Fruit fly (Drosophila melanogaster) whole organism, embryonic: Measurements from ENCODE around the gene CG1246.

ENCODE experiments used
- Blimp-1 ChIP-seq: fragments of 200-800 bp; sonication (Bioruptor generic); optimal IDR thresholded peaks from 3 replicates; lab custom pipeline; 2018; ENCODE audit warnings: missing biosample characterization, missing genetic modification characterization, mild to moderate bottlenecking, moderate library complexity, missing genetic modification reagents
- CG10209 ChIP-seq: fragments of 200-800 bp; sonication (Bioruptor generic); optimal IDR thresholded peaks from 3 replicates; lab custom pipeline; 2017; ENCODE audit warnings: missing biosample characterization, mild to moderate bottlenecking, missing genetic modification characterization, missing genetic modification reagents
- CG1233 ChIP-seq: fragments of 200-800 bp; sonication (Bioruptor generic); optimal IDR thresholded peaks from 4 replicates; lab custom pipeline; 2018; ENCODE audit warnings: missing biosample characterization, mild to moderate bottlenecking, missing genetic modification characterization
- CG13424 ChIP-seq: fragments of 200-800 bp; sonication (Bioruptor generic); optimal IDR thresholded peaks from 2 replicates; lab custom pipeline; 2019; ENCODE audit warnings: missing biosample characterization, mild to moderate bottlenecking, missing genetic modification characterization, moderate library complexity
- CG14965 ChIP-seq: fragments of 200-800 bp; sonication (Bioruptor generic); optimal IDR thresholded peaks from 2 replicates; lab custom pipeline; 2016; ENCODE audit warnings: missing biosample characterization, missing genetic modification characterization, borderline replicate concordance
- CG15696 ChIP-seq: fragments of 200-800 bp; sonication (Bioruptor generic); optimal IDR thresholded peaks from 2 replicates; lab custom pipeline; 2019; ENCODE audit warnings: missing biosample characterization, mild to moderate bottlenecking, missing genetic modification characterization, moderate library complexity
- CG18011 ChIP-seq: fragments of 200-800 bp; sonication (Bioruptor generic); optimal IDR thresholded peaks from 2 replicates; lab custom pipeline; 2017; ENCODE audit warnings: missing biosample characterization, missing genetic modification characterization, mild to moderate bottlenecking, moderate library complexity, missing genotype
- CG18476 ChIP-seq: fragments of 200-800 bp; sonication (Bioruptor generic); optimal IDR thresholded peaks from 2 replicates; lab custom pipeline; 2016; ENCODE audit warnings: missing biosample characterization, mild to moderate bottlenecking, missing genetic modification characterization
- CG2875 ChIP-seq: fragments of 200-800 bp; sonication (Bioruptor generic); optimal IDR thresholded peaks from 2 replicates; lab custom pipeline; 2017; ENCODE audit warnings: missing biosample characterization, mild to moderate bottlenecking, missing genetic modification characterization, missing genetic modification reagents
- CG30020 ChIP-seq: fragments of 200-800 bp; optimal IDR thresholded peaks from 2 replicates; lab custom pipeline; 2019; ENCODE audit warnings: missing biosample characterization, mild to moderate bottlenecking, missing genetic modification characterization, moderate library complexity
- CG31224 ChIP-seq: fragments of 200-800 bp; sonication (Bioruptor generic); IDR thresholded peaks from 2 replicates; pipeline ENCODE4 v1.3.6; 2022; ENCODE audit warnings: missing biosample characterization, missing genetic modification characterization
- CG31365 ChIP-seq: fragments of 200-800 bp; sonication (Bioruptor generic); optimal IDR thresholded peaks from 2 replicates; lab custom pipeline; 2018; ENCODE audit warnings: missing biosample characterization, mild to moderate bottlenecking, missing genetic modification characterization
- CG4617 ChIP-seq: fragments of 200-800 bp; sonication (Bioruptor generic); optimal IDR thresholded peaks from 3 replicates; lab custom pipeline; 2016; ENCODE audit warnings: missing biosample characterization, missing genetic modification characterization, borderline replicate concordance
- CG6175 ChIP-seq: fragments of 200-800 bp; sonication (Bioruptor generic); IDR thresholded peaks from 3 replicates; pipeline ENCODE4 v1.3.6; 2022; ENCODE audit warnings: missing biosample characterization, missing genetic modification characterization
- CG6813 ChIP-seq: fragments of 200-800 bp; sonication (Bioruptor generic); optimal IDR thresholded peaks from 2 replicates; lab custom pipeline; 2017; ENCODE audit warnings: missing biosample characterization, missing genetic modification characterization, mild to moderate bottlenecking, moderate library complexity, missing genetic modification reagents
- CG6854 ChIP-seq: fragments of 200-800 bp; sonication (Bioruptor generic); optimal IDR thresholded peaks from 3 replicates; lab custom pipeline; 2017; ENCODE audit warnings: missing biosample characterization, mild to moderate bottlenecking, missing genetic modification characterization
- CG7372 ChIP-seq: fragments of 200-800 bp; sonication (Bioruptor generic); IDR thresholded peaks from 2 replicates; pipeline ENCODE4 v1.3.6; 2022; ENCODE audit warnings: missing biosample characterization, missing genetic modification characterization
- CG9215 ChIP-seq: fragments of 200-800 bp; sonication (Bioruptor generic); IDR thresholded peaks from 2 replicates; pipeline ENCODE4 v1.3.6; 2022; ENCODE audit warnings: missing biosample characterization, missing genetic modification characterization
- Dfd ChIP-seq, 2 experiments: fragments of >200 bp; optimal IDR thresholded peaks; 2 replicates each; lab custom pipeline; 2017; ENCODE audit warnings: missing biosample characterization in 2 of 2, missing genetic modification characterization in 2 of 2
- Doc2 ChIP-seq: fragments of 200-800 bp; sonication (Bioruptor generic); IDR thresholded peaks from 2 replicates; pipeline ENCODE4 v1.3.6; 2022; ENCODE audit warnings: missing biosample characterization, missing genetic modification characterization
- Dp ChIP-seq: fragments of 200-800 bp; sonication (Bioruptor generic); optimal IDR thresholded peaks from 2 replicates; lab custom pipeline; 2018; ENCODE audit warnings: missing biosample characterization, mild to moderate bottlenecking, missing genetic modification characterization, moderate library complexity
- Ets65A ChIP-seq: fragments of 200-800 bp; sonication (Bioruptor generic); peaks from one replicate; lab custom pipeline; 2016; ENCODE audit warnings: missing biosample characterization, missing genetic modification characterization
- Fer2 ChIP-seq: fragments of 200-800 bp; sonication (Bioruptor generic); optimal IDR thresholded peaks from 2 replicates; lab custom pipeline; 2018; ENCODE audit warnings: missing biosample characterization, mild to moderate bottlenecking, missing genetic modification characterization, moderate library complexity
- Hr51 ChIP-seq, 2 experiments: fragments of 200-800 bp; sonication (Bioruptor generic); optimal IDR thresholded peaks; 2 replicates in 1 of 2; 3 replicates in 1 of 2; lab custom pipeline; 2016 to 2018; ENCODE audit warnings: missing biosample characterization in 2 of 2, missing genetic modification characterization in 2 of 2, mild to moderate bottlenecking in 1 of 2, moderate library complexity in 1 of 2
- NC2β ChIP-seq: fragments of 200-800 bp; sonication (Bioruptor generic); optimal IDR thresholded peaks from 2 replicates; lab custom pipeline; 2016; ENCODE audit warnings: missing biosample characterization, missing genetic modification characterization
- Scr ChIP-seq: fragments of 200-800 bp; sonication (Bioruptor generic); IDR thresholded peaks from 2 replicates; pipeline ENCODE4 v1.3.6; 2022; ENCODE audit warnings: missing biosample characterization, missing genetic modification characterization; ENCODE audit not compliant: partially characterized antibody
- Sox102F ChIP-seq: fragments of 200-800 bp; sonication (Bioruptor generic); optimal IDR thresholded peaks from 2 replicates; lab custom pipeline; 2018; ENCODE audit warnings: missing biosample characterization, mild to moderate bottlenecking, missing genetic modification characterization, moderate library complexity
- Vsx1 ChIP-seq: fragments of 200-800 bp; sonication (Bioruptor generic); optimal IDR thresholded peaks from 2 replicates; lab custom pipeline; 2017; ENCODE audit warnings: missing biosample characterization, mild to moderate bottlenecking, missing genetic modification characterization, missing genetic modification reagents
- ac ChIP-seq: fragments of 200-800 bp; sonication (Bioruptor generic); optimal IDR thresholded peaks from 3 replicates; lab custom pipeline; 2017; ENCODE audit warnings: missing biosample characterization, mild to moderate bottlenecking, missing genetic modification characterization
- aop ChIP-seq: fragments of 200-800 bp; sonication (Bioruptor generic); IDR thresholded peaks from 2 replicates; pipeline ENCODE4 v1.3.6; 2022; ENCODE audit warnings: missing biosample characterization, missing genetic modification characterization
- corto ChIP-seq: fragments of 200-800 bp; sonication (Bioruptor generic); optimal IDR thresholded peaks from 2 replicates; lab custom pipeline; 2016; ENCODE audit warnings: missing biosample characterization, mild to moderate bottlenecking, missing genetic modification characterization, moderate library complexity
- dysf ChIP-seq: fragments of 200-800 bp; sonication (Bioruptor generic); IDR thresholded peaks from 3 replicates; pipeline ENCODE4 v1.3.6; 2022; ENCODE audit warnings: missing biosample characterization, missing genetic modification characterization
- esg ChIP-seq: fragments of 200-800 bp; sonication (Bioruptor generic); conservative IDR thresholded peaks from 2 replicates; pipeline ENCODE4 v1.3.6; 2022; ENCODE audit warnings: missing biosample characterization, missing genetic modification characterization
- ftz-f1 ChIP-seq: fragments of 200-800 bp; sonication (Bioruptor generic); optimal IDR thresholded peaks from 2 replicates; lab custom pipeline; 2016; ENCODE audit warnings: missing biosample characterization, missing genetic modification characterization
- hkb ChIP-seq, 2 experiments: fragments of 200-800 bp in 1 of 2; fragments of >200 bp in 1 of 2; sonication (Bioruptor generic) in 1 of 2; IDR thresholded peaks in 1 of 2; optimal IDR thresholded peaks in 1 of 2; 2 replicates each; pipeline versions ENCODE4 v1.3.6 to Lab custom; 2017 to 2022; ENCODE audit warnings: missing biosample characterization in 1 of 2, missing genetic modification characterization in 1 of 2
- ind ChIP-seq: fragments of 200-800 bp; sonication (Bioruptor generic); optimal IDR thresholded peaks from 3 replicates; lab custom pipeline; 2016; ENCODE audit warnings: missing biosample characterization, missing genetic modification characterization
- jigr1 ChIP-seq: fragments of 200-800 bp; sonication (Bioruptor generic); IDR thresholded peaks from 3 replicates; pipeline ENCODE4 v1.3.6; 2022; ENCODE audit warnings: missing biosample characterization, missing genetic modification characterization
- jing ChIP-seq: fragments of 200-800 bp; sonication (Bioruptor generic); optimal IDR thresholded peaks from 2 replicates; lab custom pipeline; 2018; ENCODE audit warnings: missing biosample characterization, mild to moderate bottlenecking, missing genetic modification characterization
- nerfin-1 ChIP-seq: fragments of 200-800 bp; sonication (Bioruptor generic); optimal IDR thresholded peaks from 3 replicates; lab custom pipeline; 2019; ENCODE audit warnings: missing biosample characterization, mild to moderate bottlenecking, missing genetic modification characterization, moderate library complexity
- odd ChIP-seq: fragments of 200-800 bp; sonication (Bioruptor generic); optimal IDR thresholded peaks from 2 replicates; lab custom pipeline; 2017; ENCODE audit warnings: missing biosample characterization, mild to moderate bottlenecking, missing genetic modification characterization
- peb ChIP-seq: fragments of 200-800 bp; sonication (Bioruptor generic); IDR thresholded peaks from 2 replicates; pipeline ENCODE4 v1.3.6; 2022; ENCODE audit warnings: missing biosample characterization, missing genetic modification characterization
- pho ChIP-seq: fragments of 200-800 bp; sonication (Bioruptor generic); optimal IDR thresholded peaks from 2 replicates; lab custom pipeline; 2016; ENCODE audit warnings: missing biosample characterization, missing genetic modification characterization
- run ChIP-seq: fragments of 200-800 bp; sonication (Bioruptor generic); optimal IDR thresholded peaks from 3 replicates; lab custom pipeline; 2018; ENCODE audit warnings: missing biosample characterization, mild to moderate bottlenecking, missing genetic modification characterization
- sd ChIP-seq: fragments of 200-800 bp; sonication (Bioruptor generic); optimal IDR thresholded peaks from 3 replicates; lab custom pipeline; 2018; ENCODE audit warnings: missing biosample characterization, mild to moderate bottlenecking, missing genetic modification characterization, moderate library complexity
- sens-2 ChIP-seq: fragments of 200-800 bp; sonication (Bioruptor generic); IDR thresholded peaks from 2 replicates; pipeline ENCODE4 v1.3.6; 2022; ENCODE audit warnings: missing biosample characterization, missing genetic modification characterization
- seq ChIP-seq: fragments of 200-800 bp; sonication (Bioruptor generic); IDR thresholded peaks from 2 replicates; pipeline ENCODE4 v1.3.6; 2022; ENCODE audit warnings: missing biosample characterization, missing genetic modification characterization
- slbo ChIP-seq: fragments of 200-800 bp; sonication (Bioruptor generic); IDR thresholded peaks from 2 replicates; pipeline ENCODE4 v1.3.6; 2022; ENCODE audit warnings: missing biosample characterization, missing genetic modification characterization
- twi ChIP-seq: fragments of 200-800 bp; optimal IDR thresholded peaks from 2 replicates; lab custom pipeline; 2019; ENCODE audit warnings: missing biosample characterization, mild to moderate bottlenecking, missing genetic modification characterization, moderate library complexity
- usp ChIP-seq: fragments of >200 bp; optimal IDR thresholded peaks from 2 replicates; lab custom pipeline; 2017; ENCODE audit warnings: missing biosample characterization, missing genetic modification characterization
- zfh2 ChIP-seq: fragments of 200-800 bp; sonication (Bioruptor generic); optimal IDR thresholded peaks from 2 replicates; lab custom pipeline; 2016; ENCODE audit warnings: missing biosample characterization, missing genetic modification characterization

Gene CG1246

DNA sequence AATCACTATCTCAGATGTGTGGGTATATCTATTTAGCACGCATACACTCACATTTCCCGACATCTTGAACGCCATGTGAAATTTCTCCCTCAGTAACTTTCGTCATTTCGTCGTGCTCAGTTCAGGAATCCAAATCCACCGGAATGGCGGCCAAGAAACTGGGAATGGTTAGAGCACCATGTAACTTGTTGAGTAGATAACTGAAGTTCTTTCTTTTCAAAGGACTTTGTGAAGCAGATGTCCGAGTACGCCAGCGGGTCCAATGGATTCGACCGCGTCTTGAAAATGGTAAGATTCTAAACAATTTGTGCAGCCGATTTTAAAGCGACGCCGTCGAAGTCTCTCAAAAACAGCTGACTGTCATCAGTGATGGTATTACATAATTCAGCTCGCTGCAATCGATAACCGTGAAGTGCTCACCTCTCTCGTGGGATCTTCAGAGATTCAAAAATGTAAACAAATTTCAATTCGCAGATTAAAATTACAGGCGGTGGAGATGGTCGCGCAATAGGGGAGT lies 48.6 kb upstream of the CG1246 start, which contains the start of the genes CG16985 and CG12182 (continued):
- TF ChIP-seq corto (GFP tag; lab: Kevin White, UChicago) (no peak), nerfin-1 (tag; lab: Kevin White, UChicago) (peak; percentile 77), CG9215 (GFP tag; lab: Robert Waterston, UW) (no peak), Doc2 (GFP tag; lab: Robert Waterston, UW) (no peak), Scr (GFP tag; lab: Robert Waterston, UW) (peak; percentile 46; the same call in 1 of the 2 replicates), sd (tag; lab: Kevin White, UChicago) (no peak), jigr1 (GFP tag; lab: Robert Waterston, UW) (no peak), pho (GFP tag; lab: Kevin White, UChicago) (peak; percentile 8), aop (GFP tag; lab: Robert Waterston, UW) (no peak), CG10209 (GFP tag; lab: Kevin White, UChicago) (no peak), CG1233 (GFP tag; lab: Kevin White, UChicago) (no peak), CG15696 (tag; lab: Kevin White, UChicago) (no peak), ind (no peak), seq (GFP tag; lab: Robert Waterston, UW) (no peak), Dp (GFP tag; lab: Kevin White, UChicago) (peak; percentile 62), esg (no peak), CG18476 (no peak), CG31365 (tag; lab: Kevin White, UChicago) (no peak), CG6813 (GFP tag; lab: Kevin White, UChicago) (no peak), sens-2 (GFP tag; lab: Robert Waterston, UW) (no peak), Hr51 (GFP tag; optimal IDR thresholded peaks at IDR 0.05; lab: Kevin White, UChicago) (no peak), peb (GFP tag; lab: Robert Waterston, UW) (no peak), ftz-f1 (GFP tag; lab: Kevin White, UChicago) (no peak), CG4617 (no peak), odd (no peak), hkb (optimal IDR thresholded peaks at IDR 0.05; lab: Kevin White, UChicago) (no peak), hkb (GFP tag; IDR thresholded peaks at IDR 0.05; lab: Robert Waterston, UW) (no peak), twi (tag; lab: Kevin White, UChicago) (no peak), ac (GFP tag; lab: Kevin White, UChicago) (no peak), CG7372 (GFP tag; lab: Robert Waterston, UW) (no peak), usp (no peak), CG18011 (no peak), CG6175 (GFP tag; lab: Robert Waterston, UW) (no peak), Blimp-1 (GFP tag; lab: Kevin White, UChicago) (no peak), Sox102F (GFP tag; lab: Kevin White, UChicago) (no peak), jing (no peak), Fer2 (tag; lab: Kevin White, UChicago) (no peak), CG6854 (GFP tag; lab: Kevin White, UChicago) (no peak), slbo (GFP tag; lab: Robert Waterston, UW) (0 out of 2 replicates have a peak, but pooled peaks have one; percentile 31), Vsx1 (GFP tag; lab: Kevin White, UChicago) (no peak), zfh2 (GFP tag; lab: Kevin White, UChicago) (no peak), CG31224 (GFP tag; lab: Robert Waterston, UW) (no peak), CG13424 (tag; lab: Kevin White, UChicago) (no peak), CG14965 (GFP tag; lab: Kevin White, UChicago) (no peak), CG30020 (tag; lab: Kevin White, UChicago) (no peak), NC2β (GFP tag; lab: Kevin White, UChicago) (no peak), CG2875 (no peak), Dfd (GFP tag; optimal IDR thresholded peaks at IDR 0.05; lab: Kevin White, UChicago) (no peak), run (tag; lab: Kevin White, UChicago) (no peak), dysf (GFP tag; lab: Robert Waterston, UW) (no peak), Ets65A (no peak)
